Worm (Caenorhabditis elegans): Measurements from ENCODE around the gene mrpl-49.

- TF ChIP-seq fkh-10 (GFP tag; optimal IDR thresholded peaks at IDR 0.05): no peak
- no peak for TF ChIP-seq tbx-2 (tag; optimal IDR thresholded peaks at IDR 0.05)
- TF ChIP-seq ceh-6 (GFP tag; optimal IDR thresholded peaks at IDR 0.05): no peak
- TF ChIP-seq ceh-48 (tag; optimal IDR thresholded peaks at IDR 0.05): no peak
- TF ChIP-seq ceh-14 (tag; optimal IDR thresholded peaks at IDR 0.05): no peak
- TF ChIP-seq nhr-11 (tag; optimal IDR thresholded peaks at IDR 0.05): no peak
- no peak for TF ChIP-seq T23F11.4 (GFP tag; optimal IDR thresholded peaks at IDR 0.05)
- TF ChIP-seq npax-4 (tag; optimal IDR thresholded peaks at IDR 0.05): no peak
- TF ChIP-seq che-1 (tag; optimal IDR thresholded peaks at IDR 0.05): no peak
- no peak for TF ChIP-seq eyg-1 (tag; optimal IDR thresholded peaks at IDR 0.05)
- TF ChIP-seq unc-55 (GFP tag; optimal IDR thresholded peaks at IDR 0.05): no peak
- no peak for TF ChIP-seq ceh-34 (tag; optimal IDR thresholded peaks at IDR 0.05)
Observed at ce11 chrV:12714120-12714519, 14.3 kb upstream of the mrpl-49 start, which contains the start of gene R11D1.4.
